Worm (Caenorhabditis elegans) whole organism, L1 larva: ENCODE measurements around the gene F32D8.11.

Source experiments
- C16A3.4 ChIP-seq: fragments of 150-350 bp; optimal IDR thresholded peaks from 2 replicates; lab custom pipeline; 2014; ENCODE audit warnings: missing biosample characterization, missing genetic modification characterization
- aha-1 ChIP-seq: fragments of 150-350 bp; optimal IDR thresholded peaks from 2 replicates; lab custom pipeline; 2014; ENCODE audit warnings: missing biosample characterization, missing genetic modification characterization
- ama-1 ChIP-seq: fragments of 150-350 bp; optimal IDR thresholded peaks from 2 replicates; lab custom pipeline; 2014
- blmp-1 ChIP-seq: fragments of 150-350 bp; optimal IDR thresholded peaks from 2 replicates; lab custom pipeline; 2014; ENCODE audit warnings: missing biosample characterization, missing genetic modification characterization
- ceh-63 ChIP-seq: fragments of 200-800 bp; sonication (Bioruptor generic); optimal IDR thresholded peaks from 2 replicates; lab custom pipeline; 2018; ENCODE audit warnings: mild to moderate bottlenecking, missing genetic modification characterization, missing compliant biosample characterization
- ceh-82 ChIP-seq, 3 experiments: fragments of 150-350 bp in 1 of 3; sonication (generic microtip) in 2 of 3; optimal IDR thresholded peaks; 2 replicates each; lab custom pipeline; 2014 to 2017; ENCODE audit warnings: missing biosample characterization in 3 of 3, missing genetic modification characterization in 3 of 3
- ces-1 ChIP-seq: fragments of 150-350 bp; optimal IDR thresholded peaks from 2 replicates; lab custom pipeline; 2014; ENCODE audit warnings: missing biosample characterization, missing genetic modification reagents, missing genetic modification characterization
- efl-1 ChIP-seq, 4 experiments: fragments of 150-350 bp; optimal IDR thresholded peaks in 3 of 4; peaks in 1 of 4; 1 replicate in 1 of 4; 2 replicates in 3 of 4; lab custom pipeline; 2014; ENCODE audit warnings: missing biosample characterization in 2 of 4, missing genetic modification characterization in 2 of 4, missing genetic modification reagents in 2 of 4
- efl-3 ChIP-seq: fragments of 200-800 bp; sonication (Bioruptor generic); optimal IDR thresholded peaks from 2 replicates; lab custom pipeline; 2018; ENCODE audit warnings: mild to moderate bottlenecking, missing genetic modification characterization, missing compliant biosample characterization
- elt-2 ChIP-seq: sonication (generic microtip); optimal IDR thresholded peaks from 2 replicates; lab custom pipeline; 2016; ENCODE audit warnings: missing genetic modification characterization, mild to moderate bottlenecking, inconsistent platforms, missing compliant biosample characterization, missing genetic modification reagents
- elt-3 ChIP-seq, 6 experiments: fragments of 150-350 bp in 1 of 6; sonication (generic microtip); optimal IDR thresholded peaks; 2 replicates each; lab custom pipeline; 2017 to 2018; ENCODE audit warnings: missing biosample characterization in 6 of 6, missing genetic modification characterization in 6 of 6, inconsistent platforms in 1 of 6
- fkh-4 ChIP-seq: sonication (generic microtip); optimal IDR thresholded peaks from 2 replicates; lab custom pipeline; 2016; ENCODE audit warnings: missing compliant biosample characterization, missing genetic modification characterization, borderline replicate concordance
- fkh-8 ChIP-seq: sonication (generic microtip); optimal IDR thresholded peaks from 2 replicates; lab custom pipeline; 2016; ENCODE audit warnings: mild to moderate bottlenecking, missing genetic modification characterization, missing compliant biosample characterization
- hpl-2 ChIP-seq: fragments of 150-350 bp; optimal IDR thresholded peaks from 2 replicates; lab custom pipeline; 2014; ENCODE audit warnings: missing biosample characterization, missing genetic modification reagents, missing genetic modification characterization
- isw-1 ChIP-seq: fragments of 200-800 bp; sonication (Bioruptor generic); IDR thresholded peaks from 2 replicates; pipeline ENCODE4 v1.3.6; 2022; ENCODE audit warnings: missing genetic modification characterization, missing compliant biosample characterization
- lin-14 ChIP-seq: fragments of 200-800 bp; sonication (Bioruptor generic); optimal IDR thresholded peaks from 2 replicates; lab custom pipeline; 2018; ENCODE audit warnings: mild to moderate bottlenecking, missing genetic modification characterization, moderate library complexity, missing compliant biosample characterization
- lsy-2 ChIP-seq, 2 experiments: fragments of 150-350 bp; optimal IDR thresholded peaks; 2 replicates each; lab custom pipeline; 2014; ENCODE audit warnings: missing biosample characterization in 2 of 2, missing genetic modification characterization in 2 of 2
- mdl-1 ChIP-seq, 2 experiments: fragments of 150-350 bp; optimal IDR thresholded peaks; 2 replicates each; lab custom pipeline; 2014 to 2017; ENCODE audit warnings: missing biosample characterization in 2 of 2, missing genetic modification characterization in 2 of 2, inconsistent platforms in 1 of 2
- nhr-11 ChIP-seq: fragments of 150-350 bp; optimal IDR thresholded peaks from 2 replicates; lab custom pipeline; 2014; ENCODE audit warnings: missing biosample characterization, missing genetic modification characterization
- nhr-19 ChIP-seq: fragments of 200-800 bp; sonication (Bioruptor generic); conservative IDR thresholded peaks from 2 replicates; pipeline ENCODE4 v1.3.6; 2022; ENCODE audit warnings: missing genetic modification characterization, missing compliant biosample characterization
- nhr-20 ChIP-seq: sonication (generic microtip); optimal IDR thresholded peaks from 2 replicates; lab custom pipeline; 2016; ENCODE audit warnings: mild to moderate bottlenecking, missing genetic modification characterization, missing compliant biosample characterization
- nhr-237 ChIP-seq: fragments of 150-350 bp; optimal IDR thresholded peaks from 2 replicates; lab custom pipeline; 2014; ENCODE audit warnings: missing biosample characterization, missing genetic modification characterization
- nhr-47 ChIP-seq: sonication (generic microtip); optimal IDR thresholded peaks from 2 replicates; lab custom pipeline; 2016; ENCODE audit warnings: mild to moderate bottlenecking, missing genetic modification characterization, moderate library complexity, missing compliant biosample characterization
- nhr-71 ChIP-seq: sonication (generic microtip); optimal IDR thresholded peaks from 2 replicates; lab custom pipeline; 2016; ENCODE audit warnings: mild to moderate bottlenecking, missing genetic modification characterization, moderate library complexity, missing compliant biosample characterization
- nhr-77 ChIP-seq: fragments of 150-350 bp; optimal IDR thresholded peaks from 2 replicates; lab custom pipeline; 2014; ENCODE audit warnings: missing biosample characterization, missing genetic modification characterization
- nhr-90 ChIP-seq: sonication (generic microtip); optimal IDR thresholded peaks from 2 replicates; lab custom pipeline; 2016; ENCODE audit warnings: mild to moderate bottlenecking, missing genetic modification characterization, missing compliant biosample characterization; ENCODE audit not compliant: poor library complexity
- pax-3 ChIP-seq: fragments of 200-800 bp; sonication (Bioruptor generic); optimal IDR thresholded peaks from 2 replicates; lab custom pipeline; 2018; ENCODE audit warnings: mild to moderate bottlenecking, missing genetic modification characterization, moderate library complexity, missing compliant biosample characterization
- skn-1 ChIP-seq: fragments of 150-350 bp; optimal IDR thresholded peaks from 2 replicates; lab custom pipeline; 2014; ENCODE audit warnings: missing biosample characterization, missing genetic modification characterization
- sox-4 ChIP-seq: sonication (generic microtip); optimal IDR thresholded peaks from 2 replicates; lab custom pipeline; 2016; ENCODE audit warnings: missing genetic modification characterization, missing compliant biosample characterization
- swsn-7 ChIP-seq: sonication (generic microtip); optimal IDR thresholded peaks from 2 replicates; lab custom pipeline; 2016; ENCODE audit warnings: missing genetic modification characterization, missing compliant biosample characterization
- tbx-2 ChIP-seq: sonication (generic microtip); optimal IDR thresholded peaks from 2 replicates; lab custom pipeline; 2016; ENCODE audit warnings: missing genetic modification characterization, missing compliant biosample characterization
- tlp-1 ChIP-seq: fragments of 150-350 bp; optimal IDR thresholded peaks from 2 replicates; lab custom pipeline; 2014; ENCODE audit warnings: missing biosample characterization, missing genetic modification characterization
- unc-130 ChIP-seq: fragments of 150-350 bp; optimal IDR thresholded peaks from 2 replicates; lab custom pipeline; 2017; ENCODE audit warnings: missing biosample characterization, missing genetic modification characterization, inconsistent platforms
- unc-62 ChIP-seq: fragments of 150-350 bp; optimal IDR thresholded peaks from 2 replicates; lab custom pipeline; 2014; ENCODE audit warnings: missing biosample characterization, missing genetic modification reagents, missing genetic modification characterization
- unc-86 ChIP-seq: sonication (generic microtip); optimal IDR thresholded peaks from 2 replicates; lab custom pipeline; 2016; ENCODE audit warnings: missing genetic modification characterization, missing compliant biosample characterization
- xbp-1 ChIP-seq: sonication (generic microtip); optimal IDR thresholded peaks from 2 replicates; lab custom pipeline; 2016; ENCODE audit warnings: missing genetic modification characterization, missing compliant biosample characterization
- zag-1 ChIP-seq: fragments of 150-350 bp; optimal IDR thresholded peaks from 2 replicates; lab custom pipeline; 2014; ENCODE audit warnings: missing biosample characterization, missing genetic modification characterization
- ztf-4 ChIP-seq: fragments of 150-350 bp; optimal IDR thresholded peaks from 2 replicates; lab custom pipeline; 2014; ENCODE audit warnings: missing biosample characterization, missing genetic modification characterization

Gene F32D8.11

DNA sequence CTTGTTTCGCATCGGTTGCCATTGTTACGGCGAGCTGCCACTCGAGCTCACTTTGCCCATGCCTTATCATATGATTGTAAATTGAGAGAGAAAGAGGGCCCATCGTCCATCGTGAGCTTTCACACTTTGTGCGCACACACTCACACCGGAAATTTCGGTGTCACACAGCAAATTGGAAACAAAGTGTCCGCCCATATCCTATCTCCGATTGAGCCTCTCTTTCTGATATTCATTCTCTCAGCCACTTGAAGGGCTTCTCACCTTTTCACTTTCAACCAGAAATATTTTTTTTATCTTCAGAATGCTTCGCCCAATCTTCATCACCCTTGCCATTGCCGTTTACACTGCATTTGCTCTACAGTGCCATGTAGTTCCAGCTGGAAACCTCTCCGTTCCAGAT, 40.6 kb upstream of the F32D8.11 start, which contains the start of gene F58B4.3:
TSS of gene F58B4.3 (plus strand) at position 301 of the 400 bp plus-strand sequence.
- TF ChIP-seq nhr-71 (tag; lab: Kevin White, UChicago) (peak; percentile 16), nhr-77 (no peak), unc-62 (GFP tag; lab: Kevin White, UChicago) (no peak), ztf-4 (no peak), fkh-8 (tag; lab: Kevin White, UChicago) (peak; percentile 64), pax-3 (tag; lab: Kevin White, UChicago) (peak; percentile 31), hpl-2 (GFP tag; lab: Kevin White, UChicago) (no peak)

DNA sequence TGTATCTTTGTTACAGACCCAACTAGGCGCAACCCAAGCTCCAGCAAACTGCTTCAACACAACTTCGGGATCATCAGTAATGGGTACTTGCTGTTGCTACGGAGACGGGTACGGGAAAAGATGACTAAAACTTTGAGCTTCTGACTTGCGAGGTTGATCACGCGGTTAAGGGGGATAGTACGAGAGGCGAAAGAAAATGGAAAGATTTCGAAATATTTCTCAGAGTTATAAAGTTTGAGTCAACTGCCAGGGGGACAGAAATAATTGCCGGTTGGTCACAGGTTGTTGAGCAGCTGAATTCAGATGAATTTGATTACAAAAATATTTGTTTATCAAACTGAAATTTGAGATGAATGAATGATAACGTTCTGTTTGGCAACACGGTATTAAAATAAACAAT, 36.7 kb upstream of the F32D8.11 start:
- TF ChIP-seq swsn-7 (tag; lab: Kevin White, UChicago) (no peak), efl-1 (optimal IDR thresholded peaks at IDR 0.05; lab: Kevin White, UChicago) (no peak), efl-1 (GFP tag; optimal IDR thresholded peaks at IDR 0.05 in 1 of 2; lab: Kevin White, UChicago) (peak in 1 of 2 experiments; percentile 15), nhr-20 (tag; lab: Kevin White, UChicago) (peak; percentile 22), ceh-82 (tag; optimal IDR thresholded peaks at IDR 0.05; lab: Kevin White, UChicago) (no peak), lin-14 (GFP tag; lab: Kevin White, UChicago) (peak; percentile 6), nhr-237 (tag; lab: Kevin White, UChicago) (no peak), nhr-90 (tag; lab: Kevin White, UChicago) (no peak), fkh-4 (tag; lab: Kevin White, UChicago) (no peak), mdl-1 (tag; optimal IDR thresholded peaks at IDR 0.05; lab: Kevin White, UChicago) (no peak), nhr-71 (tag; lab: Kevin White, UChicago) (peak; percentile 57), fkh-8 (tag; lab: Kevin White, UChicago) (peak; percentile 68), ztf-4 (no peak), zag-1 (tag; lab: Kevin White, UChicago) (no peak), C16A3.4 (tag; lab: Kevin White, UChicago) (no peak), lsy-2 (tag; optimal IDR thresholded peaks at IDR 0.05; lab: Kevin White, UChicago) (no peak), skn-1 (peak; percentile 53), sox-4 (tag; lab: Kevin White, UChicago) (no peak), nhr-19 (GFP tag; lab: Robert Waterston, UW) (no peak), aha-1 (no peak)

DNA sequence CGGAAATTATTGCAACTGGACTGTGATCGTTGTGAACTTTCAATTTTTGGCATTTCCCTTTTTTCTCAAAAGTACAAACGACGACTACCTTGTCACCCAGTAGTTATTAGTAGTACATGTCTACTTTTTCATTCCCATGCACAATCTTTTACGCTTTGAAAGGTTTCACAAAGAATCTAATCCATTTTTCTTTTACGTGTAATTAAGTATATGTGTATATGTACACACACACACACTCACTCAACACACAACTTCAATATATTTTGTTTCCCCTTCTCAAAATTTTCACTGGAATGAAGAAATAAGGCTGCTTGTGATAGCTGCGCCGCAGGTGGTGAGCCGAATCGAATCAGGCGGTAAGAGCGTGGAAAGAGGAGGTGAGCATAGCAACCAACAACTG, 35.8 kb upstream of the F32D8.11 start, which contains the start of gene F58B4.6:
TSS of gene F58B4.6 (plus strand) at position 301 of the 400 bp plus-strand sequence.
- TF ChIP-seq skn-1, result no peak
- TF ChIP-seq ces-1, result no peak
- no peak for TF ChIP-seq tlp-1 (tag; lab: Kevin White, UChicago)
- no peak for TF ChIP-seq elt-2 (tag; lab: Kevin White, UChicago)
- TF ChIP-seq efl-3, result no peak
- TF ChIP-seq blmp-1 (tag; lab: Kevin White, UChicago), result no peak
- TF ChIP-seq nhr-71 (tag; lab: Kevin White, UChicago), result peak; percentile 12
- TF ChIP-seq nhr-47 (tag; lab: Kevin White, UChicago), result peak; percentile 20
- no peak for TF ChIP-seq elt-3 (tag; optimal IDR thresholded peaks at IDR 0.05; lab: Kevin White, UChicago)
- no peak for TF ChIP-seq isw-1 (GFP tag; lab: Robert Waterston, UW)
- no peak for TF ChIP-seq nhr-11 (tag; lab: Kevin White, UChicago)
- no peak for TF ChIP-seq unc-86 (tag; lab: Kevin White, UChicago)
- no peak for TF ChIP-seq ama-1 (lab: Kevin White, UChicago)
- no peak for TF ChIP-seq ceh-63 (GFP tag; lab: Kevin White, UChicago)
- peak; percentile 71 for TF ChIP-seq fkh-8 (tag; lab: Kevin White, UChicago)
- no peak for TF ChIP-seq nhr-77
- no peak for TF ChIP-seq xbp-1
- TF ChIP-seq pax-3 (tag; lab: Kevin White, UChicago), result peak; percentile 17

DNA sequence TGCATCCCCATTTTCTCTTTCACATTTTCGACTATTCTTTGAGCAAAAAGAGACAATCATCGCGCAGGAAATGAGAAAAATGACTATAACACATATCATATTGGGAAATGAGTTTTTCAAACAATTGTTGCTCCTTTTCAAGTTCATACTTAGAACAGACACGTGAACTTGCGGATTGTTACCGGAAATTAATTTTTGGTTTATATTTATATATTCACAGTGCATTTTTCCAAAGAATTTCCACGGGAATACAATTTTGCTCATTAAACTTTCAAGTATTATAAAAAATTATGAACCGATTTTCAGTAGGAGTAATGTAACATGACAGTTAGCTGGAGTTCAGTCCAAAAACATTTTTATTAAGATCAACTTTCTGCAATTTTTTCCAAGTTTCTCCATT, 34.3 kb upstream of the F32D8.11 start, which contains the start of gene F58B4.7:
TSS of gene F58B4.7 (minus strand) at position 101 of the 400 bp plus-strand sequence.
- TF ChIP-seq ces-1 (no peak), tbx-2 (tag; lab: Kevin White, UChicago) (no peak), unc-130 (tag; lab: Kevin White, UChicago) (no peak), ceh-63 (GFP tag; lab: Kevin White, UChicago) (no peak)
- TF ChIP-seq, all 84 proteins: peak for 0
